Fruit fly (Drosophila melanogaster): Measurements from ENCODE around the gene ec.

- TF ChIP-seq EcR (GFP tag; optimal IDR thresholded peaks at IDR 0.05) (no peak), CG9948 (tag; optimal IDR thresholded peaks at IDR 0.05) (no peak), CG8159 (tag; optimal IDR thresholded peaks at IDR 0.05) (no peak), CG4496 (GFP tag; IDR thresholded peaks at IDR 0.05) (no peak), CG13204 (GFP tag; optimal IDR thresholded peaks at IDR 0.05) (no peak)
Observed at dm6 chrX:3871889-3872409, 60.5 kb downstream of the ec start, which contains the start of gene yin.

Data from whole organism, pupa.